Fruit fly (Drosophila melanogaster) whole organism, adult: ENCODE results near the gene CG10375.

Experiments used
- CG11617 ChIP-seq: fragments of 200-800 bp; sonication (Bioruptor generic); optimal IDR thresholded peaks from 2 replicates; lab custom pipeline; 2017; ENCODE audit warnings: mild to moderate bottlenecking, missing biosample characterization, missing genetic modification reagents, missing genetic modification characterization
- CG12768 ChIP-seq: fragments of 200-800 bp; sonication (Bioruptor generic); optimal IDR thresholded peaks from 2 replicates; lab custom pipeline; 2017; ENCODE audit warnings: missing biosample characterization, missing genetic modification characterization, mild to moderate bottlenecking, moderate library complexity, missing genetic modification reagents
- CG14711 ChIP-seq: fragments of 200-800 bp; sonication (Bioruptor generic); optimal IDR thresholded peaks from 2 replicates; lab custom pipeline; 2018; ENCODE audit warnings: missing biosample characterization, mild to moderate bottlenecking, missing genetic modification characterization, moderate library complexity
- CG1620 ChIP-seq: fragments of 200-800 bp; sonication (Bioruptor generic); optimal IDR thresholded peaks from 2 replicates; lab custom pipeline; 2016; ENCODE audit warnings: missing biosample characterization, missing genetic modification characterization
- CG5204 ChIP-seq: fragments of 200-800 bp; sonication (Bioruptor generic); optimal IDR thresholded peaks from 2 replicates; lab custom pipeline; 2016; ENCODE audit warnings: missing biosample characterization, missing genetic modification characterization
- CG7045 ChIP-seq: fragments of 200-800 bp; sonication (Bioruptor generic); optimal IDR thresholded peaks from 2 replicates; lab custom pipeline; 2017; ENCODE audit warnings: missing biosample characterization, mild to moderate bottlenecking, missing genetic modification characterization
- CG7101 ChIP-seq: fragments of 200-800 bp; sonication (Bioruptor generic); optimal IDR thresholded peaks from 2 replicates; lab custom pipeline; 2018; ENCODE audit warnings: missing biosample characterization, mild to moderate bottlenecking, missing genetic modification characterization, moderate library complexity
- Hr96 ChIP-seq: fragments of 200-800 bp; sonication (Bioruptor generic); optimal IDR thresholded peaks from 2 replicates; lab custom pipeline; 2016; ENCODE audit warnings: missing biosample characterization, missing genetic modification characterization
- Mnt ChIP-seq: fragments of 200-800 bp; sonication (Bioruptor generic); optimal IDR thresholded peaks from 2 replicates; lab custom pipeline; 2016; ENCODE audit warnings: missing biosample characterization, mild to moderate bottlenecking, missing genetic modification characterization
- cic ChIP-seq: fragments of 200-800 bp; sonication (Bioruptor generic); optimal IDR thresholded peaks from 2 replicates; lab custom pipeline; 2017; ENCODE audit warnings: missing biosample characterization, mild to moderate bottlenecking, missing genetic modification characterization, moderate library complexity
- cnc ChIP-seq, 2 experiments: fragments of >200 bp; optimal IDR thresholded peaks; 2 replicates each; lab custom pipeline; 2017
- ovo ChIP-seq: fragments of 200-800 bp; sonication (Bioruptor generic); optimal IDR thresholded peaks from 2 replicates; lab custom pipeline; 2016; ENCODE audit warnings: missing biosample characterization, missing genetic modification characterization
- pad ChIP-seq: fragments of 200-800 bp; sonication (Bioruptor generic); optimal IDR thresholded peaks from 3 replicates; lab custom pipeline; 2017; ENCODE audit warnings: missing biosample characterization, missing genetic modification characterization, mild to moderate bottlenecking, moderate library complexity, missing genetic modification reagents
- toe ChIP-seq: fragments of 200-800 bp; sonication (Bioruptor generic); optimal IDR thresholded peaks from 2 replicates; lab custom pipeline; 2016; ENCODE audit warnings: missing biosample characterization, missing genetic modification characterization

- peak; percentile 72 for TF ChIP-seq CG12768
- TF ChIP-seq CG5204 (GFP tag; lab: Kevin White, UChicago) = no peak
- peak; percentile 68 for TF ChIP-seq pad (GFP tag; lab: Kevin White, UChicago)
- TF ChIP-seq ovo (GFP tag; lab: Kevin White, UChicago) = peak; percentile 45
- peak; percentile 65 for TF ChIP-seq Hr96 (GFP tag; lab: Kevin White, UChicago)
- peak; percentile 94 for TF ChIP-seq Mnt (GFP tag; lab: Kevin White, UChicago)
- TF ChIP-seq toe = no peak
- peak; percentile 70 for TF ChIP-seq CG1620
- TF ChIP-seq cnc (optimal IDR thresholded peaks at IDR 0.05; lab: Kevin White, UChicago) = no peak
- TF ChIP-seq CG11617 (GFP tag; lab: Kevin White, UChicago) = peak; percentile 74
- peak; percentile 39 for TF ChIP-seq cic (GFP tag; lab: Kevin White, UChicago)
- peak; percentile 81 for TF ChIP-seq CG7101 (tag; lab: Kevin White, UChicago)
- peak; percentile 64 for TF ChIP-seq CG7045 (GFP tag; lab: Kevin White, UChicago)
- TF ChIP-seq CG14711 (tag; lab: Kevin White, UChicago) = peak; percentile 78
Measured at dm6 chr3R:23767417-23767853, at the start of gene CG10375, which contains the start of gene CG10214.
